Fruit fly (Drosophila melanogaster): ENCODE measurements around the gene tgy.

The tgy gene

dm6 chrX:19152570-19153287 lies 25.6 kb upstream of the tgy start (continued):
- TF ChIP-seq unc-4 (GFP tag; IDR thresholded peaks at IDR 0.05; ENCODE audit: partially characterized antibody), result no peak
- TF ChIP-seq CG10209 (GFP tag; optimal IDR thresholded peaks at IDR 0.05), result peak; percentile 50
- TF ChIP-seq CG2889 (GFP tag; IDR thresholded peaks at IDR 0.05), result 0 out of 3 replicates have a peak, but pooled peaks have one; percentile 10
- peak; percentile 5 for TF ChIP-seq nau (GFP tag; optimal IDR thresholded peaks at IDR 0.05)
- TF ChIP-seq dysf (GFP tag; IDR thresholded peaks at IDR 0.05), result peak; percentile 61
- TF ChIP-seq ssp (GFP tag; IDR thresholded peaks at IDR 0.05), result peak; percentile 17; the same call in 1 of the 2 replicates
- TF ChIP-seq CG3995 (GFP tag; optimal IDR thresholded peaks at IDR 0.05), result no peak
- peak; percentile 14 for TF ChIP-seq Spps (tag; optimal IDR thresholded peaks at IDR 0.05)
- TF ChIP-seq tin (GFP tag; optimal IDR thresholded peaks at IDR 0.05), result peak; percentile 57
- 0 out of 2 replicates have a peak, but pooled peaks have one; percentile 15 for TF ChIP-seq al (GFP tag; IDR thresholded peaks at IDR 0.05)
- TF ChIP-seq CG2202 (tag; optimal IDR thresholded peaks at IDR 0.05), result peak; percentile 17
- peak; percentile 51 for TF ChIP-seq gcm (GFP tag; optimal IDR thresholded peaks at IDR 0.05)
- peak; percentile 21 for TF ChIP-seq CG13296 (GFP tag; optimal IDR thresholded peaks at IDR 0.05)
- peak; percentile 34 for TF ChIP-seq CG9817 (tag; optimal IDR thresholded peaks at IDR 0.05)
- TF ChIP-seq CG4360 (GFP tag; IDR thresholded peaks at IDR 0.05), result peak; percentile 91
- peak; percentile 34 for TF ChIP-seq Fer3 (tag; optimal IDR thresholded peaks at IDR 0.05)
- no peak for TF ChIP-seq Bdp1 (GFP tag; optimal IDR thresholded peaks at IDR 0.05)
- TF ChIP-seq Xbp1 (GFP tag; optimal IDR thresholded peaks at IDR 0.05), result peak; percentile 59
- no peak for TF ChIP-seq wdn (GFP tag; IDR thresholded peaks at IDR 0.05)
- peak; percentile 4 for TF ChIP-seq CG12219 (GFP tag; optimal IDR thresholded peaks at IDR 0.05)
- TF ChIP-seq Sry-β (GFP tag; optimal IDR thresholded peaks at IDR 0.05), result no peak
- no peak for TF ChIP-seq CG17612 (GFP tag; IDR thresholded peaks at IDR 0.05)
- TF ChIP-seq phol (tag; optimal IDR thresholded peaks at IDR 0.05), result peak; percentile 77
- TF ChIP-seq CG12659 (GFP tag; optimal IDR thresholded peaks at IDR 0.05), result peak; percentile 48
- TF ChIP-seq CG31441 (GFP tag; IDR thresholded peaks at IDR 0.05), result peak; percentile 73
- no peak for TF ChIP-seq maf-S (GFP tag; optimal IDR thresholded peaks at IDR 0.05)
- peak; percentile 59 for TF ChIP-seq zfh1 (GFP tag; IDR thresholded peaks at IDR 0.05)
- 0 out of 2 replicates have a peak, but pooled peaks have one; percentile 27 for TF ChIP-seq CG4730 (GFP tag; IDR thresholded peaks at IDR 0.05)
- peak; percentile 57 for TF ChIP-seq CG4820 (GFP tag; optimal IDR thresholded peaks at IDR 0.05)
- TF ChIP-seq CG14050 (GFP tag; IDR thresholded peaks at IDR 0.05), result peak; percentile 36; the same call in 1 of the 3 replicates
- TF ChIP-seq sna (GFP tag; IDR thresholded peaks at IDR 0.05; ENCODE audit: partially characterized antibody), result no peak
- peak; percentile 53 for TF ChIP-seq bcd (GFP tag; optimal IDR thresholded peaks at IDR 0.05)
- TF ChIP-seq CG18262 (tag; optimal IDR thresholded peaks at IDR 0.05), result peak; percentile 76
- TF ChIP-seq PHDP (tag; optimal IDR thresholded peaks at IDR 0.05), result peak; percentile 57
- TF ChIP-seq vfl (GFP tag; optimal IDR thresholded peaks at IDR 0.05), result no peak
- peak; percentile 48 for TF ChIP-seq Hr3 (GFP tag; optimal IDR thresholded peaks at IDR 0.05)
- TF ChIP-seq CG2875 (GFP tag; optimal IDR thresholded peaks at IDR 0.05), result peak; percentile 54
- TF ChIP-seq tgo (GFP tag; IDR thresholded peaks at IDR 0.05), result peak; percentile 49; the same call in 2 of the 3 replicates
- TF ChIP-seq jing (GFP tag; optimal IDR thresholded peaks at IDR 0.05), result no peak
- TF ChIP-seq B-H1 (GFP tag; IDR thresholded peaks at IDR 0.05), result peak; percentile 45; the same call in 2 of the 3 replicates

dm6 chrX:19149511-19149876 lies 22.4 kb upstream of the tgy start:
- no peak for TF ChIP-seq CG10147 (GFP tag; optimal IDR thresholded peaks at IDR 0.05)
- 0 out of 3 replicates have a peak, but pooled peaks have one; percentile 24 for TF ChIP-seq CG6791 (GFP tag; IDR thresholded peaks at IDR 0.05; ENCODE audit: partially characterized antibody)
- 0 out of 2 replicates have a peak, but pooled peaks have one; percentile 21 for TF ChIP-seq Drgx (GFP tag; IDR thresholded peaks at IDR 0.05)
- TF ChIP-seq cad (GFP tag; optimal IDR thresholded peaks at IDR 0.05), result no peak
- TF ChIP-seq Sox102F (GFP tag; optimal IDR thresholded peaks at IDR 0.05), result no peak
